Fruit fly (Drosophila melanogaster) whole organism, prepupa: ENCODE measurements around the gene CG31415.
A peak's percentile ranks its signal among the peaks of the same experiment; 100 is the strongest.

Experiments
- Blimp-1 ChIP-seq: fragments of 200-800 bp; sonication (Bioruptor generic); optimal IDR thresholded peaks from 3 replicates; lab custom pipeline; 2017; ENCODE audit warnings: missing biosample characterization, missing genetic modification characterization, mild to moderate bottlenecking, moderate library complexity, missing genetic modification reagents
- CG10631 ChIP-seq: fragments of 200-800 bp; sonication (Bioruptor generic); optimal IDR thresholded peaks from 2 replicates; lab custom pipeline; 2016; ENCODE audit warnings: missing biosample characterization, missing genetic modification characterization
- CG10669 ChIP-seq: fragments of 200-800 bp; sonication (Bioruptor generic); optimal IDR thresholded peaks from 3 replicates; lab custom pipeline; 2018; ENCODE audit warnings: missing biosample characterization, mild to moderate bottlenecking, missing genetic modification characterization, moderate library complexity
- CG11294 ChIP-seq: fragments of 200-800 bp; sonication (Bioruptor generic); IDR thresholded peaks from 2 replicates; pipeline ENCODE4 v1.3.6; 2022; ENCODE audit warnings: missing biosample characterization, missing genetic modification characterization
- CG11762 ChIP-seq: fragments of 200-800 bp; sonication (Bioruptor generic); optimal IDR thresholded peaks from 3 replicates; lab custom pipeline; 2016; ENCODE audit warnings: missing biosample characterization, missing genetic modification characterization; ENCODE audit not compliant: insufficient read depth
- CG11902 ChIP-seq: fragments of 200-800 bp; sonication (Bioruptor generic); optimal IDR thresholded peaks from 3 replicates; lab custom pipeline; 2016; ENCODE audit warnings: missing biosample characterization, missing genetic modification characterization
- CG15336 ChIP-seq: fragments of 200-800 bp; sonication (Bioruptor generic); IDR thresholded peaks from 2 replicates; pipeline ENCODE4 v1.3.6; 2022; ENCODE audit warnings: missing biosample characterization, missing genetic modification characterization
- CG1621 ChIP-seq: fragments of 200-800 bp; sonication (Bioruptor generic); optimal IDR thresholded peaks from 3 replicates; lab custom pipeline; 2018; ENCODE audit warnings: missing biosample characterization, mild to moderate bottlenecking, missing genetic modification characterization
- CG16779 ChIP-seq: fragments of 200-800 bp; sonication (Bioruptor generic); optimal IDR thresholded peaks from 3 replicates; lab custom pipeline; 2017; ENCODE audit warnings: missing biosample characterization, mild to moderate bottlenecking, missing genetic modification characterization
- CG3032 ChIP-seq: fragments of 200-800 bp; optimal IDR thresholded peaks from 2 replicates; lab custom pipeline; 2019; ENCODE audit warnings: missing biosample characterization, mild to moderate bottlenecking, missing genetic modification characterization, moderate library complexity
- CG34406 ChIP-seq: fragments of 200-800 bp; sonication (Bioruptor generic); optimal IDR thresholded peaks from 3 replicates; lab custom pipeline; 2016; ENCODE audit warnings: missing biosample characterization, missing genetic modification characterization
- CG3919 ChIP-seq: fragments of 200-800 bp; sonication (Bioruptor generic); optimal IDR thresholded peaks from 3 replicates; lab custom pipeline; 2016; ENCODE audit warnings: missing biosample characterization, missing genetic modification characterization
- CG4318 ChIP-seq: fragments of 200-800 bp; sonication (Bioruptor generic); optimal IDR thresholded peaks from 3 replicates; lab custom pipeline; 2017; ENCODE audit warnings: missing biosample characterization, mild to moderate bottlenecking, missing genetic modification characterization
- CG6163 ChIP-seq: fragments of 200-800 bp; sonication (Bioruptor generic); IDR thresholded peaks from 3 replicates; pipeline ENCODE4 v1.3.6; 2022; ENCODE audit warnings: missing biosample characterization, missing genetic modification characterization
- CG6276 ChIP-seq: fragments of 200-800 bp; sonication (Bioruptor generic); optimal IDR thresholded peaks from 2 replicates; lab custom pipeline; 2017; ENCODE audit warnings: missing biosample characterization, mild to moderate bottlenecking, missing genetic modification characterization
- CG6792 ChIP-seq: fragments of 200-800 bp; sonication (Bioruptor generic); optimal IDR thresholded peaks from 3 replicates; lab custom pipeline; 2016; ENCODE audit warnings: missing biosample characterization, missing genetic modification characterization
- CG6854 ChIP-seq: fragments of 200-800 bp; sonication (Bioruptor generic); optimal IDR thresholded peaks from 2 replicates; lab custom pipeline; 2017; ENCODE audit warnings: missing biosample characterization, mild to moderate bottlenecking, missing genetic modification characterization
- CG8119 ChIP-seq: fragments of 200-800 bp; sonication (Bioruptor generic); IDR thresholded peaks from 3 replicates; pipeline ENCODE4 v1.3.6; 2022; ENCODE audit warnings: missing biosample characterization, missing genetic modification characterization
- CG8319 ChIP-seq: fragments of 200-800 bp; sonication (Bioruptor generic); optimal IDR thresholded peaks from 3 replicates; lab custom pipeline; 2016; ENCODE audit warnings: missing biosample characterization, missing genetic modification characterization
- CG8632 ChIP-seq: fragments of 200-800 bp; sonication (Bioruptor generic); optimal IDR thresholded peaks from 3 replicates; lab custom pipeline; 2016; ENCODE audit warnings: missing biosample characterization, missing genetic modification characterization
- CG9139 ChIP-seq: fragments of 200-800 bp; sonication (Bioruptor generic); optimal IDR thresholded peaks from 3 replicates; lab custom pipeline; 2017; ENCODE audit warnings: missing biosample characterization, mild to moderate bottlenecking, missing genetic modification characterization
- Eip75B ChIP-seq: fragments of 200-800 bp; sonication (Bioruptor generic); optimal IDR thresholded peaks from 3 replicates; lab custom pipeline; 2016; ENCODE audit warnings: missing biosample characterization, missing genetic modification characterization
- Eip93F ChIP-seq: fragments of 200-800 bp; sonication (Bioruptor generic); optimal IDR thresholded peaks from 2 replicates; lab custom pipeline; 2016; ENCODE audit warnings: missing biosample characterization, mild to moderate bottlenecking, missing genetic modification characterization
- Ets96B ChIP-seq: fragments of 200-800 bp; optimal IDR thresholded peaks from 2 replicates; lab custom pipeline; 2019; ENCODE audit warnings: missing biosample characterization, mild to moderate bottlenecking, missing genetic modification characterization, moderate library complexity
- Gug ChIP-seq: fragments of 200-800 bp; sonication (Bioruptor generic); IDR thresholded peaks from 2 replicates; pipeline ENCODE4 v1.3.6; 2022; ENCODE audit warnings: missing biosample characterization, missing genetic modification characterization
- Hr38 ChIP-seq: sonication (Bioruptor generic); optimal IDR thresholded peaks from 2 replicates; lab custom pipeline; 2016; ENCODE audit warnings: missing biosample characterization, missing genetic modification characterization
- Hr39 ChIP-seq: fragments of 200-800 bp; sonication (Bioruptor generic); optimal IDR thresholded peaks from 2 replicates; lab custom pipeline; 2016; ENCODE audit warnings: missing biosample characterization, missing genetic modification characterization
- Hr4 ChIP-seq: fragments of 200-800 bp; sonication (Bioruptor generic); optimal IDR thresholded peaks from 3 replicates; lab custom pipeline; 2016; ENCODE audit warnings: missing biosample characterization, missing genetic modification characterization
- Lpt ChIP-seq: fragments of 200-800 bp; sonication (Bioruptor generic); optimal IDR thresholded peaks from 3 replicates; lab custom pipeline; 2016; ENCODE audit warnings: missing biosample characterization, missing genetic modification characterization
- Met ChIP-seq: fragments of 200-800 bp; sonication (Bioruptor generic); optimal IDR thresholded peaks from 3 replicates; lab custom pipeline; 2016; ENCODE audit warnings: missing biosample characterization, missing genetic modification characterization
- Smox ChIP-seq: fragments of 200-800 bp; sonication (Bioruptor generic); optimal IDR thresholded peaks from 3 replicates; lab custom pipeline; 2016; ENCODE audit warnings: missing biosample characterization, missing genetic modification characterization
- Sox14 ChIP-seq: fragments of 200-800 bp; sonication (Bioruptor generic); optimal IDR thresholded peaks from 3 replicates; lab custom pipeline; 2016; ENCODE audit warnings: missing biosample characterization, missing genetic modification characterization
- Sox15 ChIP-seq: fragments of 200-800 bp; sonication (Bioruptor generic); optimal IDR thresholded peaks from 3 replicates; lab custom pipeline; 2016; ENCODE audit warnings: missing biosample characterization, missing genetic modification characterization
- achi ChIP-seq: fragments of 200-800 bp; sonication (Bioruptor generic); optimal IDR thresholded peaks from 3 replicates; lab custom pipeline; 2016; ENCODE audit warnings: missing biosample characterization, missing genetic modification characterization
- acj6 ChIP-seq: fragments of 200-800 bp; sonication (Bioruptor generic); optimal IDR thresholded peaks from 3 replicates; lab custom pipeline; 2016; ENCODE audit warnings: missing biosample characterization, missing genetic modification characterization
- cyc ChIP-seq: fragments of 200-800 bp; sonication (Bioruptor generic); optimal IDR thresholded peaks from 3 replicates; lab custom pipeline; 2016; ENCODE audit warnings: missing biosample characterization, missing genetic modification characterization
- dac ChIP-seq: fragments of 200-800 bp; sonication (Bioruptor generic); optimal IDR thresholded peaks from 2 replicates; lab custom pipeline; 2017; ENCODE audit warnings: missing biosample characterization, mild to moderate bottlenecking, missing genetic modification characterization
- esn ChIP-seq: fragments of 200-800 bp; sonication (Bioruptor generic); optimal IDR thresholded peaks from 2 replicates; lab custom pipeline; 2016; ENCODE audit warnings: missing biosample characterization, mild to moderate bottlenecking, missing genetic modification characterization, moderate library complexity
- fd59A ChIP-seq: fragments of 200-800 bp; sonication (Bioruptor generic); optimal IDR thresholded peaks from 2 replicates; lab custom pipeline; 2017; ENCODE audit warnings: missing biosample characterization, mild to moderate bottlenecking, missing genetic modification characterization, missing genetic modification reagents
- fd85E ChIP-seq: fragments of 200-800 bp; sonication (Bioruptor generic); optimal IDR thresholded peaks from 3 replicates; lab custom pipeline; 2016; ENCODE audit warnings: missing biosample characterization, missing genetic modification characterization
- fkh ChIP-seq: fragments of 200-800 bp; sonication (Bioruptor generic); optimal IDR thresholded peaks from 3 replicates; lab custom pipeline; 2017; ENCODE audit warnings: missing biosample characterization, mild to moderate bottlenecking, missing genetic modification characterization, moderate library complexity
- lz ChIP-seq: fragments of 200-800 bp; sonication (Bioruptor generic); optimal IDR thresholded peaks from 3 replicates; lab custom pipeline; 2016; ENCODE audit warnings: missing biosample characterization, missing genetic modification characterization
- net ChIP-seq: fragments of 200-800 bp; sonication (Bioruptor generic); optimal IDR thresholded peaks from 3 replicates; lab custom pipeline; 2016; ENCODE audit warnings: missing biosample characterization, missing genetic modification characterization
- pdm3 ChIP-seq: fragments of 200-800 bp; sonication (Bioruptor generic); optimal IDR thresholded peaks from 3 replicates; lab custom pipeline; 2016; ENCODE audit warnings: missing biosample characterization, missing genetic modification characterization
- salr ChIP-seq, 2 experiments: fragments of 200-800 bp; sonication (Bioruptor generic); optimal IDR thresholded peaks; 3 replicates each; lab custom pipeline; 2016 to 2018; ENCODE audit warnings: missing biosample characterization in 2 of 2, missing genetic modification characterization in 2 of 2, mild to moderate bottlenecking in 1 of 2
- spab ChIP-seq: fragments of 200-800 bp; sonication (Bioruptor generic); optimal IDR thresholded peaks from 2 replicates; lab custom pipeline; 2017; ENCODE audit warnings: missing biosample characterization, mild to moderate bottlenecking, missing genetic modification characterization, missing genetic modification reagents
- svp ChIP-seq: fragments of 200-800 bp; sonication (Bioruptor generic); peaks from one replicate; lab custom pipeline; 2016; ENCODE audit warnings: missing biosample characterization, missing genetic modification characterization
- topi ChIP-seq: fragments of 200-800 bp; sonication (Bioruptor generic); optimal IDR thresholded peaks from 3 replicates; lab custom pipeline; 2016; ENCODE audit warnings: missing biosample characterization, missing genetic modification characterization
- vri ChIP-seq: fragments of 200-800 bp; sonication (Bioruptor generic); optimal IDR thresholded peaks from 3 replicates; lab custom pipeline; 2016; ENCODE audit warnings: missing biosample characterization, mild to moderate bottlenecking, missing genetic modification characterization

The CG31415 gene

DNA sequence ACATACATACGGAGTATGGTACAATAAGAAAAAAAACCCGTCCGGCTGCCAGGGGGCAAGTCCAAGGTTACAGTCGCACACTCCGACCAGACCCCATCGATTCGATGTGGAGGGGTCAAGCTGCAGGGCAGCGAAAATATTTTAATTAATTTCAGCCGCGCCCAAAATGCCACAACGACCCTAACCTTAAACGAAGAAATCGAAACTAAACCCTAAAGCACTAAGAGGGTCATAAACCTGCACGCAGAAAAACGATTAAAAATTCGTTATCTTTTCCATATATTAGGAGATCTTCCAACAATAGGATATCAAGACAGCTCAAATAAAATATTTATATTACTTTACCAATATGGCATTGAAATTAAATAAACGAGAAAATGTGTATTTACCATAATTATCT, 41.4 kb upstream of the CG31415 start (continued):
- TF ChIP-seq CG11902 (no peak), acj6 (GFP tag; lab: Kevin White, UChicago) (peak; percentile 2), esn (GFP tag; lab: Kevin White, UChicago) (peak; percentile 35), Sox15 (GFP tag; lab: Kevin White, UChicago) (peak; percentile 10), CG6854 (GFP tag; lab: Kevin White, UChicago) (no peak), CG1621 (no peak), Sox14 (GFP tag; lab: Kevin White, UChicago) (no peak), fd59A (GFP tag; lab: Kevin White, UChicago) (no peak), CG8319 (no peak), Blimp-1 (GFP tag; lab: Kevin White, UChicago) (no peak), CG9139 (no peak), lz (GFP tag; lab: Kevin White, UChicago) (peak; percentile 18), Lpt (GFP tag; lab: Kevin White, UChicago) (no peak), cyc (GFP tag; lab: Kevin White, UChicago) (no peak), CG4318 (GFP tag; lab: Kevin White, UChicago) (no peak), CG15336 (GFP tag; lab: Robert Waterston, UW) (no peak), CG11762 (GFP tag; lab: Kevin White, UChicago) (no peak), CG3919 (GFP tag; lab: Kevin White, UChicago) (no peak), CG6276 (GFP tag; lab: Kevin White, UChicago) (no peak), CG34406 (GFP tag; lab: Kevin White, UChicago) (no peak), Eip75B (no peak), Eip93F (GFP tag; lab: Kevin White, UChicago) (no peak), CG16779 (tag; lab: Kevin White, UChicago) (no peak), dac (no peak), salr (GFP tag; optimal IDR thresholded peaks at IDR 0.05; lab: Kevin White, UChicago) (no peak), net (GFP tag; lab: Kevin White, UChicago) (no peak), fkh (no peak), Smox (GFP tag; lab: Kevin White, UChicago) (peak; percentile 17)

dm6 chr3R:9702567-9702966, 40.8 kb upstream of the CG31415 start:
- TF ChIP-seq Gug (GFP tag; lab: Robert Waterston, UW): no peak
- no peak for TF ChIP-seq Smox (GFP tag; lab: Kevin White, UChicago)
- peak; percentile 55 for TF ChIP-seq vri (GFP tag; lab: Kevin White, UChicago)
- TF ChIP-seq Met (GFP tag; lab: Kevin White, UChicago): peak; percentile 65
- TF ChIP-seq spab: no peak
- peak; percentile 59 for TF ChIP-seq achi
- peak; percentile 73 for TF ChIP-seq svp (GFP tag; lab: Kevin White, UChicago)
- peak; percentile 67 for TF ChIP-seq pdm3 (GFP tag; lab: Kevin White, UChicago)
- TF ChIP-seq Sox14 (GFP tag; lab: Kevin White, UChicago): peak; percentile 59
- TF ChIP-seq CG10669: peak; percentile 41
- no peak for TF ChIP-seq CG15336 (GFP tag; lab: Robert Waterston, UW)
- TF ChIP-seq fd85E (GFP tag; lab: Kevin White, UChicago): no peak
- TF ChIP-seq Hr38 (GFP tag; lab: Kevin White, UChicago): no peak
- peak; percentile 53 for TF ChIP-seq topi (GFP tag; lab: Kevin White, UChicago)
- peak; percentile 57 for TF ChIP-seq net (GFP tag; lab: Kevin White, UChicago)
- no peak for TF ChIP-seq CG11902
- peak; percentile 58 for TF ChIP-seq Hr39 (GFP tag; lab: Kevin White, UChicago)
- peak; percentile 57 for TF ChIP-seq lz (GFP tag; lab: Kevin White, UChicago)
- TF ChIP-seq CG1621: no peak
- peak; percentile 54 for TF ChIP-seq Lpt (GFP tag; lab: Kevin White, UChicago)
- TF ChIP-seq CG6792 (GFP tag; lab: Kevin White, UChicago): peak; percentile 35
- peak; percentile 29 for TF ChIP-seq Ets96B (tag; lab: Kevin White, UChicago)
- TF ChIP-seq CG34406 (GFP tag; lab: Kevin White, UChicago): peak; percentile 42
- TF ChIP-seq CG10631 (GFP tag; lab: Kevin White, UChicago): peak; percentile 51
- TF ChIP-seq salr (GFP tag; optimal IDR thresholded peaks at IDR 0.05; lab: Kevin White, UChicago): peak in 1 of 2 experiments; percentile 40
- TF ChIP-seq CG6163: no peak
- TF ChIP-seq CG8319: no peak
- TF ChIP-seq Eip75B: peak; percentile 41
- peak; percentile 96 for TF ChIP-seq fkh
- TF ChIP-seq CG11294 (GFP tag; lab: Robert Waterston, UW): no peak
- no peak for TF ChIP-seq CG4318 (GFP tag; lab: Kevin White, UChicago)
- TF ChIP-seq CG8119: no peak
- peak; percentile 83 for TF ChIP-seq Hr4
- no peak for TF ChIP-seq acj6 (GFP tag; lab: Kevin White, UChicago)
- TF ChIP-seq cyc (GFP tag; lab: Kevin White, UChicago): peak; percentile 38
- TF ChIP-seq CG3032: no peak
- TF ChIP-seq CG8632 (GFP tag; lab: Kevin White, UChicago): peak; percentile 16
